Fruit fly (Drosophila melanogaster) whole organism, embryonic: Measurements from ENCODE around the gene Cyt-c-p.

ENCODE experiments used
- Asciz ChIP-seq: fragments of 200-800 bp; sonication (Bioruptor generic); optimal IDR thresholded peaks from 2 replicates; lab custom pipeline; 2017; ENCODE audit warnings: missing biosample characterization, mild to moderate bottlenecking, missing genetic modification characterization, missing genetic modification reagents
- CG10209 ChIP-seq: fragments of 200-800 bp; sonication (Bioruptor generic); optimal IDR thresholded peaks from 3 replicates; lab custom pipeline; 2017; ENCODE audit warnings: missing biosample characterization, mild to moderate bottlenecking, missing genetic modification characterization, missing genetic modification reagents
- CG11695 ChIP-seq: fragments of 200-800 bp; sonication (Bioruptor generic); IDR thresholded peaks from 3 replicates; pipeline ENCODE4 v1.3.6; 2022; ENCODE audit warnings: missing biosample characterization, missing genetic modification characterization
- CG11723 ChIP-seq: fragments of 200-800 bp; sonication (Bioruptor generic); optimal IDR thresholded peaks from 2 replicates; lab custom pipeline; 2017; ENCODE audit warnings: missing biosample characterization, mild to moderate bottlenecking, missing genetic modification characterization
- CG12659 ChIP-seq: fragments of 200-800 bp; sonication (Bioruptor generic); optimal IDR thresholded peaks from 3 replicates; lab custom pipeline; 2017; ENCODE audit warnings: mild to moderate bottlenecking, missing biosample characterization, missing genetic modification reagents, missing genetic modification characterization
- CG17385 ChIP-seq: fragments of 200-800 bp; sonication (Bioruptor generic); optimal IDR thresholded peaks from 3 replicates; lab custom pipeline; 2018; ENCODE audit warnings: missing biosample characterization, mild to moderate bottlenecking, missing genetic modification characterization
- CG2116 ChIP-seq: fragments of 200-800 bp; sonication (Bioruptor generic); optimal IDR thresholded peaks from 3 replicates; lab custom pipeline; 2018; ENCODE audit warnings: missing biosample characterization, mild to moderate bottlenecking, missing genetic modification characterization
- CG2199 ChIP-seq: fragments of 200-800 bp; sonication (Bioruptor generic); IDR thresholded peaks from 3 replicates; pipeline ENCODE4 v1.3.6; 2022; ENCODE audit warnings: missing biosample characterization, missing genetic modification characterization
- CG34422 ChIP-seq: fragments of 200-800 bp; sonication (Bioruptor generic); IDR thresholded peaks from 3 replicates; pipeline ENCODE4 v1.3.6; 2022; ENCODE audit warnings: missing biosample characterization, missing genetic modification characterization
- CG4282 ChIP-seq: fragments of 200-800 bp; sonication (Bioruptor generic); optimal IDR thresholded peaks from 2 replicates; lab custom pipeline; 2016; ENCODE audit warnings: missing biosample characterization, missing genetic modification characterization
- CG6272 ChIP-seq: fragments of 200-800 bp; sonication (Bioruptor generic); IDR thresholded peaks from 2 replicates; pipeline ENCODE4 v1.3.6; 2022; ENCODE audit warnings: missing biosample characterization, missing genetic modification characterization
- CG6813 ChIP-seq: fragments of 200-800 bp; sonication (Bioruptor generic); optimal IDR thresholded peaks from 2 replicates; lab custom pipeline; 2017; ENCODE audit warnings: missing biosample characterization, missing genetic modification characterization, mild to moderate bottlenecking, moderate library complexity, missing genetic modification reagents
- CG8089 ChIP-seq: fragments of 200-800 bp; sonication (Bioruptor generic); optimal IDR thresholded peaks from 3 replicates; lab custom pipeline; 2016; ENCODE audit warnings: missing biosample characterization, missing genetic modification characterization
- Drgx ChIP-seq: fragments of 200-800 bp; sonication (Bioruptor generic); IDR thresholded peaks from 2 replicates; pipeline ENCODE4 v1.3.6; 2022; ENCODE audit warnings: missing biosample characterization, missing genetic modification characterization
- Ets65A ChIP-seq: fragments of 200-800 bp; sonication (Bioruptor generic); peaks from one replicate; lab custom pipeline; 2016; ENCODE audit warnings: missing biosample characterization, missing genetic modification characterization
- Gug ChIP-seq: fragments of 200-800 bp; sonication (Bioruptor generic); IDR thresholded peaks from 4 replicates; pipeline ENCODE4 v1.3.6; 2022; ENCODE audit warnings: missing biosample characterization, missing genetic modification characterization
- H15 ChIP-seq: fragments of 200-800 bp; sonication (Bioruptor generic); IDR thresholded peaks from 3 replicates; pipeline ENCODE4 v1.3.6; 2022; ENCODE audit warnings: missing biosample characterization, missing genetic modification characterization
- H2.0 ChIP-seq: fragments of 200-800 bp; sonication (Bioruptor generic); IDR thresholded peaks from 2 replicates; pipeline ENCODE4 v1.3.6; 2022; ENCODE audit warnings: missing biosample characterization, missing genetic modification characterization
- Hey ChIP-seq: fragments of 200-800 bp; sonication (Bioruptor generic); optimal IDR thresholded peaks from 3 replicates; lab custom pipeline; 2018; ENCODE audit warnings: missing biosample characterization, mild to moderate bottlenecking, missing genetic modification characterization
- Med ChIP-seq: fragments of 200-800 bp; sonication (Bioruptor generic); peaks from one replicate; lab custom pipeline; 2016; ENCODE audit warnings: missing biosample characterization, missing genetic modification characterization, mild to moderate bottlenecking, inconsistent platforms, moderate library complexity
- ase ChIP-seq: fragments of 200-800 bp; sonication (Bioruptor generic); IDR thresholded peaks from 3 replicates; pipeline ENCODE4 v1.3.6; 2022; ENCODE audit warnings: missing biosample characterization, missing genetic modification characterization
- bab2 ChIP-seq: fragments of 200-800 bp; sonication (Bioruptor generic); optimal IDR thresholded peaks from 2 replicates; lab custom pipeline; 2016; ENCODE audit warnings: missing biosample characterization, missing genetic modification characterization
- bsh ChIP-seq, 2 experiments: fragments of 200-800 bp; sonication (Bioruptor generic); optimal IDR thresholded peaks; 2 replicates each; lab custom pipeline; 2017 to 2018; ENCODE audit warnings: mild to moderate bottlenecking in 2 of 2, missing biosample characterization in 2 of 2, missing genetic modification characterization in 2 of 2, moderate library complexity in 1 of 2
- cad ChIP-seq: fragments of >200 bp; optimal IDR thresholded peaks from 2 replicates; lab custom pipeline; 2017; ENCODE audit warnings: missing biosample characterization, missing genetic modification characterization
- cg ChIP-seq: fragments of 200-800 bp; sonication (Bioruptor generic); optimal IDR thresholded peaks from 3 replicates; lab custom pipeline; 2019; ENCODE audit warnings: missing biosample characterization, mild to moderate bottlenecking, missing genetic modification characterization, moderate library complexity
- chn ChIP-seq: fragments of 200-800 bp; sonication (Bioruptor generic); optimal IDR thresholded peaks from 2 replicates; lab custom pipeline; 2016; ENCODE audit warnings: missing biosample characterization, missing genetic modification characterization
- ci ChIP-seq: fragments of 200-800 bp; sonication (Bioruptor generic); IDR thresholded peaks from 3 replicates; pipeline ENCODE4 v1.3.6; 2022; ENCODE audit warnings: missing biosample characterization, missing genetic modification characterization
- corto ChIP-seq: fragments of 200-800 bp; sonication (Bioruptor generic); optimal IDR thresholded peaks from 2 replicates; lab custom pipeline; 2016; ENCODE audit warnings: missing biosample characterization, mild to moderate bottlenecking, missing genetic modification characterization, moderate library complexity
- ewg ChIP-seq: fragments of 200-800 bp; sonication (Bioruptor generic); optimal IDR thresholded peaks from 3 replicates; lab custom pipeline; 2017; ENCODE audit warnings: mild to moderate bottlenecking, missing biosample characterization, missing genetic modification reagents, missing genetic modification characterization
- gem ChIP-seq: fragments of 200-800 bp; sonication (Bioruptor generic); optimal IDR thresholded peaks from 2 replicates; lab custom pipeline; 2019; ENCODE audit warnings: missing biosample characterization, mild to moderate bottlenecking, missing genetic modification characterization, moderate library complexity
- gsb-n ChIP-seq: fragments of 200-800 bp; sonication (Bioruptor generic); optimal IDR thresholded peaks from 3 replicates; lab custom pipeline; 2018; ENCODE audit warnings: missing biosample characterization, mild to moderate bottlenecking, missing genetic modification characterization
- nom ChIP-seq: fragments of 200-800 bp; sonication (Bioruptor generic); optimal IDR thresholded peaks from 2 replicates; lab custom pipeline; 2017; ENCODE audit warnings: missing biosample characterization, missing genetic modification characterization, mild to moderate bottlenecking, moderate library complexity, missing genetic modification reagents
- row ChIP-seq: fragments of 200-800 bp; sonication (Bioruptor generic); IDR thresholded peaks from 3 replicates; pipeline ENCODE4 v1.3.6; 2022; ENCODE audit warnings: missing biosample characterization, missing genetic modification characterization
- sens ChIP-seq: fragments of 200-800 bp; sonication (Bioruptor generic); peaks from one replicate; lab custom pipeline; 2016; ENCODE audit warnings: missing biosample characterization, missing genetic modification characterization
- sisA ChIP-seq: fragments of 200-800 bp; sonication (Bioruptor generic); IDR thresholded peaks from 2 replicates; pipeline ENCODE4 v1.3.6; 2022; ENCODE audit warnings: missing biosample characterization, missing genetic modification characterization
- slbo ChIP-seq: fragments of 200-800 bp; sonication (Bioruptor generic); IDR thresholded peaks from 2 replicates; pipeline ENCODE4 v1.3.6; 2022; ENCODE audit warnings: missing biosample characterization, missing genetic modification characterization
- sqz ChIP-seq: fragments of 200-800 bp; sonication (Bioruptor generic); optimal IDR thresholded peaks from 3 replicates; lab custom pipeline; 2018; ENCODE audit warnings: missing biosample characterization, mild to moderate bottlenecking, missing genetic modification characterization
- zf30C ChIP-seq: fragments of 200-800 bp; sonication (Bioruptor generic); optimal IDR thresholded peaks from 3 replicates; lab custom pipeline; 2018; ENCODE audit warnings: missing biosample characterization, mild to moderate bottlenecking, missing genetic modification characterization

Gene Cyt-c-p

DNA sequence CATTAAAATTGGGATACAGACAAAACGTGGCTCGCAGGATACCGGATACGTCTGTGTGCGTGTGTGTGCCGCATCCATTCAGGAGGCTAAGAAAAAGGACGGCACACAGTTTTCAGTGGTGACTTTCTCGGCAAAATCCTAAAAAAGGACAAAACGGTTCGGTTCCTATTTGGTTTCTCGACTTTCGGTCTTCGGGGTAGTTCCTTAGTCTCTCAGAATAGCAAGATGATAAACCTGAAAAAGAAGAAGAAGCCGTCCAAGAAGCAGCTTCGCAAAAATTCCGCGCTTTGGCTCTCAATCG, 34.2 kb upstream of the Cyt-c-p start (continued):
- no peak for TF ChIP-seq gsb-n (tag; lab: Kevin White, UChicago)
- TF ChIP-seq, all 482 proteins: peak for 6

DNA sequence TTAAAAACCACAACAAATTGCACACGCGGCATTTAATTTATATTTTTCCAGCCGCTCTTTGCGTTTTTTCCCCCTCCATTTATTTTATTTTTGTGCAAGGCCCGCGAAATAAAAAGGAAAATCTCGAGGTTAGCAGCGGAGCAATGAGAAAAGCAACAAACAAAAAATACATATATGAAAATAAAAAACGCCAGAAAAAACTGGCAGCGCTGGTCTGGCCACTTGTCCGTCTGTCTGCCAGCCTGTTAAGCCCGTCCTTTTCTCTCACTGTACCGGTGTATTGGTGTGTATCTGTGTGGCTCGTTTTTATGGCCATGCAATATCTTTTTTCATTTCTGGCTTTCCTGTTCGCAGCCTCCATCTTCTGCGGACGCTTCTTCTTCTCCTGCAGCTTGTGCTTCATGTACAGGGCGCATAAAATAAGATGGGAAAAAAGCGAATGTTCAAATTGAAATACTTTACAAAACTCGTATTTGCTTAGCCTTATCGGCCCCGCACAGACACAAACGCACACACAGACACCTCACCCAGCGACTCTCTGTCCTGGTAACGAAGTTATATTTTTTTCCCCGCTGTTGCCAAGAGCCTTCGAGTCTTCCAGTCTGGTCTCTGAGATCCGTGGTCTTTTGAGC, 33.2 kb upstream of the Cyt-c-p start:
- TF ChIP-seq H2.0: peak; percentile 7; the same call in 1 of the 2 replicates
- TF ChIP-seq Gug (GFP tag; lab: Robert Waterston, UW): 0 out of 4 replicates have a peak, but pooled peaks have one; percentile 19
- no peak for TF ChIP-seq CG4282 (GFP tag; lab: Kevin White, UChicago)
- peak in 1 of 2 experiments; percentile 60 for TF ChIP-seq bsh (GFP tag; optimal IDR thresholded peaks at IDR 0.05; lab: Kevin White, UChicago)
- peak; percentile 7 for TF ChIP-seq sens
- TF ChIP-seq CG34422 (GFP tag; lab: Robert Waterston, UW): 0 out of 3 replicates have a peak, but pooled peaks have one; percentile 23
- peak; percentile 35 for TF ChIP-seq cg (GFP tag; lab: Kevin White, UChicago)
- TF ChIP-seq Drgx (GFP tag; lab: Robert Waterston, UW): peak; percentile 37; the same call in 1 of the 2 replicates
- no peak for TF ChIP-seq CG10209
- TF ChIP-seq CG11723 (GFP tag; lab: Kevin White, UChicago): no peak
- TF ChIP-seq sisA (GFP tag; lab: Robert Waterston, UW): 0 out of 2 replicates have a peak, but pooled peaks have one; percentile 8
- peak; percentile 76 for TF ChIP-seq zf30C (GFP tag; lab: Kevin White, UChicago)
- peak; percentile 24 for TF ChIP-seq corto (GFP tag; lab: Kevin White, UChicago)
- TF ChIP-seq Med (GFP tag; lab: Kevin White, UChicago): peak; percentile 76
- TF ChIP-seq CG6813 (GFP tag; lab: Kevin White, UChicago): no peak
- 0 out of 3 replicates have a peak, but pooled peaks have one; percentile 8 for TF ChIP-seq row (GFP tag; lab: Robert Waterston, UW)
- TF ChIP-seq sqz: peak; percentile 48
- TF ChIP-seq Hey (tag; lab: Kevin White, UChicago): no peak
- peak; percentile 11 for TF ChIP-seq CG17385
- TF ChIP-seq nom: peak; percentile 93
- TF ChIP-seq cad (GFP tag; lab: Kevin White, UChicago): peak; percentile 60
- TF ChIP-seq ci (GFP tag; lab: Robert Waterston, UW): no peak
- no peak for TF ChIP-seq CG12659
- 0 out of 3 replicates have a peak, but pooled peaks have one; percentile 10 for TF ChIP-seq CG2199

DNA sequence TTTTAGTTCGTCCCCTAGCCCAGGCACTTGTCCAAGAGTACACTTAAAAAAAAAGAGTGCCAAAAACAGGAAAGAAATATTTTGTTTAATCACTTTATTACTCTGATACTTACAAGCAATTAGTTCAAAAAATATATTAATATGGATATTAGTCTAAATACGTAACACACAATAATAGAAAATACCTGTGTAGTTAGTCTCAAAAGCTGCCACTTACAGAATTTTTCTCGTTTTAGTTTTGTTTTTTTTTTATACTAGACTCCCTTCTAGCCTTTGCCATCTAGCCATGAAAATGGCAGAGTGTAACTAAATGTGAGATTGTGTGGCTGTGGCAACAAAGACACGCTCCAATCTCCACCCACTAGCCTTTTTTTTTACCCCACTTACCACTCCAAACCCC, 31.9 kb upstream of the Cyt-c-p start:
- TF ChIP-seq Asciz (no peak), bsh (GFP tag; optimal IDR thresholded peaks at IDR 0.05; lab: Kevin White, UChicago) (peak in 1 of 2 experiments; percentile 44), CG2116 (GFP tag; lab: Kevin White, UChicago) (no peak), H15 (GFP tag; lab: Robert Waterston, UW) (no peak), ase (GFP tag; lab: Robert Waterston, UW) (no peak), CG11695 (GFP tag; lab: Robert Waterston, UW) (no peak), ewg (no peak), bab2 (GFP tag; lab: Kevin White, UChicago) (no peak), Drgx (GFP tag; lab: Robert Waterston, UW) (peak; percentile 44), slbo (GFP tag; lab: Robert Waterston, UW) (0 out of 2 replicates have a peak, but pooled peaks have one; percentile 7), CG6272 (GFP tag; lab: Robert Waterston, UW) (no peak), nom (peak; percentile 45), gem (tag; lab: Kevin White, UChicago) (peak; percentile 3), chn (GFP tag; lab: Kevin White, UChicago) (no peak), CG8089 (GFP tag; lab: Kevin White, UChicago) (no peak), Ets65A (GFP tag; lab: Kevin White, UChicago) (peak; percentile 53)
